Fruit fly (Drosophila melanogaster) whole organism, embryonic: ENCODE results near the gene CG42305.
A peak's percentile ranks its signal among the peaks of the same experiment; 100 is the strongest.

Experiments
- ATbp ChIP-seq: fragments of 200-800 bp; sonication (Bioruptor generic); optimal IDR thresholded peaks from 2 replicates; lab custom pipeline; 2017; ENCODE audit warnings: missing biosample characterization, mild to moderate bottlenecking, missing genetic modification characterization, missing genetic modification reagents
- C15 ChIP-seq: fragments of 200-800 bp; sonication (Bioruptor generic); IDR thresholded peaks from 3 replicates; pipeline ENCODE4 v1.3.6; 2022; ENCODE audit warnings: missing biosample characterization, missing genetic modification characterization
- CG10654 ChIP-seq: fragments of 200-800 bp; sonication (Bioruptor generic); optimal IDR thresholded peaks from 2 replicates; lab custom pipeline; 2016; ENCODE audit warnings: missing biosample characterization, missing genetic modification characterization
- CG11456 ChIP-seq: fragments of 200-800 bp; sonication (Bioruptor generic); IDR thresholded peaks from 3 replicates; pipeline ENCODE4 v1.3.6; 2022; ENCODE audit warnings: missing biosample characterization, missing genetic modification characterization
- CG11504 ChIP-seq: fragments of 200-800 bp; sonication (Bioruptor generic); optimal IDR thresholded peaks from 3 replicates; lab custom pipeline; 2019; ENCODE audit warnings: missing biosample characterization, mild to moderate bottlenecking, missing genetic modification characterization, moderate library complexity
- CG12104 ChIP-seq: fragments of 200-800 bp; sonication (Bioruptor generic); optimal IDR thresholded peaks from 3 replicates; lab custom pipeline; 2016; ENCODE audit warnings: missing biosample characterization, missing genetic modification characterization
- CG14710 ChIP-seq: fragments of 200-800 bp; sonication (Bioruptor generic); optimal IDR thresholded peaks from 3 replicates; lab custom pipeline; 2019; ENCODE audit warnings: missing biosample characterization, mild to moderate bottlenecking, missing genetic modification characterization, moderate library complexity
- CG1529 ChIP-seq: fragments of 200-800 bp; sonication (Bioruptor generic); optimal IDR thresholded peaks from 3 replicates; lab custom pipeline; 2018; ENCODE audit warnings: missing biosample characterization, missing genetic modification characterization
- CG1647 ChIP-seq: fragments of 200-800 bp; sonication (Bioruptor generic); optimal IDR thresholded peaks from 3 replicates; lab custom pipeline; 2016; ENCODE audit warnings: missing biosample characterization, missing genetic modification characterization
- CG17186 ChIP-seq: fragments of 200-800 bp; sonication (Bioruptor generic); optimal IDR thresholded peaks from 3 replicates; lab custom pipeline; 2017; ENCODE audit warnings: missing biosample characterization, missing genetic modification reagents, missing genetic modification characterization
- CG17328 ChIP-seq: fragments of 200-800 bp; sonication (Bioruptor generic); IDR thresholded peaks from 2 replicates; pipeline ENCODE4 v1.3.6; 2022; ENCODE audit warnings: missing biosample characterization, missing genetic modification characterization
- CG17912 ChIP-seq: fragments of 200-800 bp; sonication (Bioruptor generic); optimal IDR thresholded peaks from 2 replicates; lab custom pipeline; 2018; ENCODE audit warnings: missing biosample characterization, mild to moderate bottlenecking, missing genetic modification characterization
- CG2712 ChIP-seq: fragments of 200-800 bp; optimal IDR thresholded peaks from 3 replicates; lab custom pipeline; 2019; ENCODE audit warnings: missing biosample characterization, mild to moderate bottlenecking, missing genetic modification characterization, moderate library complexity
- CG4360 ChIP-seq: fragments of 200-800 bp; sonication (Bioruptor generic); IDR thresholded peaks from 2 replicates; pipeline ENCODE4 v1.3.6; 2022; ENCODE audit warnings: missing biosample characterization, missing genetic modification characterization
- CG4404 ChIP-seq: fragments of 200-800 bp; sonication (Bioruptor generic); IDR thresholded peaks from 2 replicates; pipeline ENCODE4 v1.3.6; 2022; ENCODE audit warnings: missing biosample characterization, missing genetic modification characterization
- CG4707 ChIP-seq: fragments of 200-800 bp; sonication (Bioruptor generic); optimal IDR thresholded peaks from 2 replicates; lab custom pipeline; 2018; ENCODE audit warnings: missing biosample characterization, mild to moderate bottlenecking, missing genetic modification characterization, moderate library complexity
- CG4854 ChIP-seq: fragments of 200-800 bp; sonication (Bioruptor generic); optimal IDR thresholded peaks from 2 replicates; lab custom pipeline; 2016; ENCODE audit warnings: missing biosample characterization, missing genetic modification characterization, inconsistent platforms
- CG7357 ChIP-seq: fragments of 200-800 bp; sonication (Bioruptor generic); IDR thresholded peaks from 3 replicates; pipeline ENCODE4 v1.3.6; 2022; ENCODE audit warnings: missing biosample characterization, missing genetic modification characterization
- CG7372 ChIP-seq: fragments of 200-800 bp; sonication (Bioruptor generic); IDR thresholded peaks from 2 replicates; pipeline ENCODE4 v1.3.6; 2022; ENCODE audit warnings: missing biosample characterization, missing genetic modification characterization
- CrebB ChIP-seq: fragments of 200-800 bp; sonication (Bioruptor generic); optimal IDR thresholded peaks from 3 replicates; lab custom pipeline; 2018; ENCODE audit warnings: missing biosample characterization, mild to moderate bottlenecking, missing genetic modification characterization
- D ChIP-seq, 2 experiments: fragments of 200-800 bp in 1 of 2; fragments of >200 bp in 1 of 2; sonication (Bioruptor generic) in 1 of 2; optimal IDR thresholded peaks; 2 replicates in 1 of 2; 3 replicates in 1 of 2; lab custom pipeline; 2017; ENCODE audit warnings: mild to moderate bottlenecking in 1 of 2, missing biosample characterization in 1 of 2, missing genetic modification characterization in 1 of 2, missing genetic modification reagents in 1 of 2
- E2f1 ChIP-seq: fragments of 200-800 bp; sonication (Bioruptor generic); IDR thresholded peaks from 2 replicates; pipeline ENCODE4 v1.3.6; 2022; ENCODE audit warnings: missing biosample characterization, missing genetic modification characterization
- Elba2 ChIP-seq: fragments of 200-800 bp; sonication (Bioruptor generic); optimal IDR thresholded peaks from 3 replicates; lab custom pipeline; 2016; ENCODE audit warnings: missing biosample characterization, missing genetic modification characterization
- Ets65A ChIP-seq: fragments of 200-800 bp; sonication (Bioruptor generic); peaks from one replicate; lab custom pipeline; 2016; ENCODE audit warnings: missing biosample characterization, missing genetic modification characterization
- HmgD ChIP-seq: fragments of 200-800 bp; sonication (Bioruptor generic); optimal IDR thresholded peaks from 3 replicates; lab custom pipeline; 2016; ENCODE audit warnings: missing biosample characterization, missing genetic modification characterization
- Jarid2 ChIP-seq: fragments of 200-800 bp; sonication (Bioruptor generic); optimal IDR thresholded peaks from 3 replicates; lab custom pipeline; 2017; ENCODE audit warnings: mild to moderate bottlenecking, missing biosample characterization, missing genetic modification reagents, missing genetic modification characterization
- Myb ChIP-seq: fragments of 200-800 bp; sonication (Bioruptor generic); optimal IDR thresholded peaks from 2 replicates; lab custom pipeline; 2016; ENCODE audit warnings: missing biosample characterization, missing genetic modification characterization
- NC2α ChIP-seq: fragments of 200-800 bp; sonication (Bioruptor generic); optimal IDR thresholded peaks from 2 replicates; lab custom pipeline; 2016; ENCODE audit warnings: missing biosample characterization, missing genetic modification characterization
- Pdp1 ChIP-seq, 2 experiments: fragments of 200-800 bp; sonication (Bioruptor generic); optimal IDR thresholded peaks; 3 replicates each; lab custom pipeline; 2016; ENCODE audit warnings: missing biosample characterization in 2 of 2, missing genetic modification characterization in 2 of 2, mild to moderate bottlenecking in 1 of 2, moderate library complexity in 1 of 2
- Spps ChIP-seq: fragments of 200-800 bp; sonication (Bioruptor generic); optimal IDR thresholded peaks from 2 replicates; lab custom pipeline; 2018; ENCODE audit warnings: missing biosample characterization, mild to moderate bottlenecking, missing genetic modification characterization
- Ssrp ChIP-seq: fragments of 200-800 bp; sonication (Bioruptor generic); optimal IDR thresholded peaks from 2 replicates; lab custom pipeline; 2018; ENCODE audit warnings: missing biosample characterization, mild to moderate bottlenecking, missing genetic modification characterization, moderate library complexity
- Stat92E ChIP-seq, 3 experiments: fragments of >200 bp in 2 of 3; fragments of 200-800 bp in 1 of 3; sonication (Bioruptor generic) in 1 of 3; optimal IDR thresholded peaks; 2 replicates each; lab custom pipeline; 2017 to 2019; ENCODE audit warnings: missing biosample characterization in 3 of 3, missing genetic modification characterization in 3 of 3, mild to moderate bottlenecking in 1 of 3, moderate library complexity in 1 of 3
- Taf1 ChIP-seq: fragments of 200-800 bp; sonication (Bioruptor generic); IDR thresholded peaks from 2 replicates; pipeline ENCODE4 v1.3.6; 2022; ENCODE audit warnings: missing biosample characterization, missing genetic modification characterization
- bbx ChIP-seq: fragments of 200-800 bp; sonication (Bioruptor generic); IDR thresholded peaks from 2 replicates; pipeline ENCODE4 v1.3.6; 2022; ENCODE audit warnings: missing biosample characterization, missing genetic modification characterization; ENCODE audit not compliant: partially characterized antibody
- cas ChIP-seq: fragments of 200-800 bp; sonication (Bioruptor generic); IDR thresholded peaks from 2 replicates; pipeline ENCODE4 v1.3.6; 2022; ENCODE audit warnings: missing biosample characterization, missing genetic modification characterization
- chn ChIP-seq: fragments of 200-800 bp; sonication (Bioruptor generic); optimal IDR thresholded peaks from 2 replicates; lab custom pipeline; 2016; ENCODE audit warnings: missing biosample characterization, missing genetic modification characterization
- crol ChIP-seq: fragments of 200-800 bp; sonication (Bioruptor generic); IDR thresholded peaks from 2 replicates; pipeline ENCODE4 v1.3.6; 2022; ENCODE audit warnings: missing biosample characterization, missing genetic modification characterization
- disco-r ChIP-seq: fragments of 200-800 bp; sonication (Bioruptor generic); optimal IDR thresholded peaks from 2 replicates; lab custom pipeline; 2016; ENCODE audit warnings: missing biosample characterization, missing genetic modification characterization
- esg ChIP-seq: fragments of 200-800 bp; sonication (Bioruptor generic); conservative IDR thresholded peaks from 2 replicates; pipeline ENCODE4 v1.3.6; 2022; ENCODE audit warnings: missing biosample characterization, missing genetic modification characterization
- ewg ChIP-seq: fragments of 200-800 bp; sonication (Bioruptor generic); optimal IDR thresholded peaks from 3 replicates; lab custom pipeline; 2017; ENCODE audit warnings: mild to moderate bottlenecking, missing biosample characterization, missing genetic modification reagents, missing genetic modification characterization
- eyg ChIP-seq: fragments of 200-800 bp; sonication (Bioruptor generic); optimal IDR thresholded peaks from 3 replicates; lab custom pipeline; 2016; ENCODE audit warnings: missing biosample characterization, missing genetic modification characterization
- gcm ChIP-seq: fragments of 200-800 bp; sonication (Bioruptor generic); optimal IDR thresholded peaks from 2 replicates; lab custom pipeline; 2019; ENCODE audit warnings: missing biosample characterization, mild to moderate bottlenecking, missing genetic modification characterization, moderate library complexity
- gfzf ChIP-seq: fragments of 200-800 bp; sonication (Bioruptor generic); optimal IDR thresholded peaks from 2 replicates; lab custom pipeline; 2016; ENCODE audit warnings: missing biosample characterization, mild to moderate bottlenecking, missing genetic modification characterization, moderate library complexity
- hb ChIP-seq: fragments of 200-800 bp; sonication (Bioruptor generic); IDR thresholded peaks from 3 replicates; pipeline ENCODE4 v1.3.6; 2022; ENCODE audit warnings: missing biosample characterization, missing genetic modification characterization; ENCODE audit not compliant: partially characterized antibody
- inv ChIP-seq: fragments of 200-800 bp; sonication (Bioruptor generic); IDR thresholded peaks from 2 replicates; pipeline ENCODE4 v1.3.6; 2022; ENCODE audit warnings: missing biosample characterization, missing genetic modification characterization; ENCODE audit not compliant: partially characterized antibody
- jing ChIP-seq: fragments of 200-800 bp; sonication (Bioruptor generic); optimal IDR thresholded peaks from 2 replicates; lab custom pipeline; 2018; ENCODE audit warnings: missing biosample characterization, mild to moderate bottlenecking, missing genetic modification characterization
- knrl ChIP-seq: fragments of 200-800 bp; sonication (Bioruptor generic); IDR thresholded peaks from 3 replicates; pipeline ENCODE4 v1.3.6; 2022; ENCODE audit warnings: missing biosample characterization, missing genetic modification characterization; ENCODE audit not compliant: partially characterized antibody
- phol ChIP-seq: fragments of 200-800 bp; sonication (Bioruptor generic); optimal IDR thresholded peaks from 3 replicates; lab custom pipeline; 2018; ENCODE audit warnings: missing biosample characterization, mild to moderate bottlenecking, missing genetic modification characterization, moderate library complexity
- pros ChIP-seq: fragments of 200-800 bp; sonication (Bioruptor generic); optimal IDR thresholded peaks from 3 replicates; lab custom pipeline; 2019; ENCODE audit warnings: missing biosample characterization, mild to moderate bottlenecking, missing genetic modification characterization, moderate library complexity
- pum ChIP-seq: fragments of 200-800 bp; sonication (Bioruptor generic); optimal IDR thresholded peaks from 2 replicates; lab custom pipeline; 2016; ENCODE audit warnings: missing biosample characterization, missing genetic modification characterization
- sens-2 ChIP-seq: fragments of 200-800 bp; sonication (Bioruptor generic); IDR thresholded peaks from 2 replicates; pipeline ENCODE4 v1.3.6; 2022; ENCODE audit warnings: missing biosample characterization, missing genetic modification characterization

CG42305 gene

DNA sequence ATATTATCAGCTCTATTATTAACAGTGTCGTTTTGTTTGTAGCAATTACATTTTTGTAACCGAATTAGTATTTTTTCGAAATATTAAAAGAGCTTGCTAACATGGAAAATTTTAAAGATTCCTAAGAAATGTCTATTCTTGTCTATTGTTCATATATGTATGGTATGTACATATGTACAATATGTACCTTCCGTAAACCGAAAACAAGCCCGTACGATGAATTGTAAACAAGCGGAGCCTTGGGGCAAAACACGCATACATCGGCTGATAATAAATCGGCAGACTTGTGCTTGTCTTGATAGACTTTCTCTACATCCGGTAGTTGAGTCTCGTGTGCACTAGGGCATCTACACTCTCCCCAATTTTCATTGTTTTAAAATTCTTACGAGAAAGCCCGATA lies 10.4 kb downstream of the CG42305 start (continued):
- TF ChIP-seq CG12104 (GFP tag; lab: Kevin White, UChicago) (no peak), sens-2 (GFP tag; lab: Robert Waterston, UW) (0 out of 2 replicates have a peak, but pooled peaks have one; percentile 38), CG2712 (tag; lab: Kevin White, UChicago) (peak; percentile 22), cas (GFP tag; lab: Robert Waterston, UW) (no peak), gfzf (no peak), Ets65A (GFP tag; lab: Kevin White, UChicago) (no peak), CG17912 (GFP tag; lab: Kevin White, UChicago) (no peak), CG4854 (GFP tag; lab: Kevin White, UChicago) (no peak), C15 (GFP tag; lab: Robert Waterston, UW) (no peak), gcm (GFP tag; lab: Kevin White, UChicago) (peak; percentile 16), CG7357 (GFP tag; lab: Robert Waterston, UW) (no peak), CG14710 (peak; percentile 36), CG4707 (GFP tag; lab: Kevin White, UChicago) (peak; percentile 69), disco-r (no peak), Pdp1 (GFP tag; optimal IDR thresholded peaks at IDR 0.05; lab: Kevin White, UChicago) (no peak), D (optimal IDR thresholded peaks at IDR 0.05; lab: Kevin White, UChicago) (no peak), D (GFP tag; optimal IDR thresholded peaks at IDR 0.05; lab: Kevin White, UChicago) (peak; percentile 60), Myb (no peak), bbx (GFP tag; lab: Robert Waterston, UW) (no peak), Jarid2 (no peak), hb (GFP tag; lab: Robert Waterston, UW) (no peak), CG7372 (GFP tag; lab: Robert Waterston, UW) (no peak), phol (tag; lab: Kevin White, UChicago) (no peak), CG1529 (GFP tag; lab: Kevin White, UChicago) (peak; percentile 66), esg (GFP tag; lab: Robert Waterston, UW) (no peak), HmgD (GFP tag; lab: Kevin White, UChicago) (no peak), pum (GFP tag; lab: Kevin White, UChicago) (no peak), Taf1 (GFP tag; lab: Robert Waterston, UW) (no peak), Spps (tag; lab: Kevin White, UChicago) (peak; percentile 3), pros (GFP tag; lab: Kevin White, UChicago) (no peak), CG4360 (GFP tag; lab: Robert Waterston, UW) (no peak), E2f1 (peak; percentile 29; the same call in 1 of the 2 replicates), eyg (GFP tag; lab: Kevin White, UChicago) (no peak), ATbp (peak; percentile 80), crol (GFP tag; lab: Robert Waterston, UW) (no peak), inv (GFP tag; lab: Robert Waterston, UW) (no peak), ewg (GFP tag; lab: Kevin White, UChicago) (no peak), CG4404 (GFP tag; lab: Robert Waterston, UW) (no peak), CrebB (tag; lab: Kevin White, UChicago) (peak; percentile 57), NC2α (GFP tag; lab: Kevin White, UChicago) (peak; percentile 47), jing (no peak), Ssrp (tag; lab: Kevin White, UChicago) (no peak), chn (no peak), Elba2 (GFP tag; lab: Kevin White, UChicago) (no peak), CG10654 (peak; percentile 44), CG17328 (GFP tag; lab: Robert Waterston, UW) (peak; percentile 32; the same call in 1 of the 2 replicates), Stat92E (GFP tag; optimal IDR thresholded peaks at IDR 0.05; lab: Kevin White, UChicago) (no peak), CG11456 (GFP tag; lab: Robert Waterston, UW) (no peak), CG17186 (GFP tag; lab: Kevin White, UChicago) (no peak), CG11504 (tag; lab: Kevin White, UChicago) (peak; percentile 36), knrl (GFP tag; lab: Robert Waterston, UW) (no peak), CG1647 (GFP tag; lab: Kevin White, UChicago) (no peak)
